Fruit fly (Drosophila melanogaster) whole organism, embryonic: ENCODE data around the gene sdk.

Experiments
- Aef1 ChIP-seq: fragments of 200-800 bp; sonication (Bioruptor generic); IDR thresholded peaks from 3 replicates; pipeline ENCODE4 v1.3.6; 2022; ENCODE audit warnings: missing biosample characterization, missing genetic modification characterization
- B-H1 ChIP-seq: fragments of 200-800 bp; sonication (Bioruptor generic); IDR thresholded peaks from 3 replicates; pipeline ENCODE4 v1.3.6; 2022; ENCODE audit warnings: missing biosample characterization, missing genetic modification characterization
- Bdp1 ChIP-seq: fragments of 200-800 bp; sonication (Bioruptor generic); optimal IDR thresholded peaks from 3 replicates; lab custom pipeline; 2016; ENCODE audit warnings: missing biosample characterization, missing genetic modification characterization
- CG1024 ChIP-seq: fragments of 200-800 bp; sonication (Bioruptor generic); IDR thresholded peaks from 2 replicates; pipeline ENCODE4 v1.3.6; 2022; ENCODE audit warnings: missing biosample characterization, missing genetic modification characterization
- CG10274 ChIP-seq: fragments of 200-800 bp; sonication (Bioruptor generic); optimal IDR thresholded peaks from 3 replicates; lab custom pipeline; 2017; ENCODE audit warnings: missing biosample characterization, mild to moderate bottlenecking, missing genetic modification characterization
- CG11696 ChIP-seq: fragments of 200-800 bp; sonication (Bioruptor generic); IDR thresholded peaks from 2 replicates; pipeline ENCODE4 v1.3.6; 2022; ENCODE audit warnings: missing biosample characterization, missing genetic modification characterization
- CG12155 ChIP-seq: fragments of 200-800 bp; sonication (Bioruptor generic); optimal IDR thresholded peaks from 3 replicates; lab custom pipeline; 2016; ENCODE audit warnings: missing biosample characterization, missing genetic modification characterization
- CG13894 ChIP-seq: fragments of 200-800 bp; sonication (Bioruptor generic); optimal IDR thresholded peaks from 3 replicates; lab custom pipeline; 2018; ENCODE audit warnings: missing biosample characterization, mild to moderate bottlenecking, missing genetic modification characterization, moderate library complexity
- CG14710 ChIP-seq: fragments of 200-800 bp; sonication (Bioruptor generic); optimal IDR thresholded peaks from 3 replicates; lab custom pipeline; 2019; ENCODE audit warnings: missing biosample characterization, mild to moderate bottlenecking, missing genetic modification characterization, moderate library complexity
- CG1603 ChIP-seq: fragments of 200-800 bp; sonication (Bioruptor generic); optimal IDR thresholded peaks from 2 replicates; lab custom pipeline; 2019; ENCODE audit warnings: missing biosample characterization, mild to moderate bottlenecking, missing genetic modification characterization, moderate library complexity
- CG17912 ChIP-seq: fragments of 200-800 bp; sonication (Bioruptor generic); optimal IDR thresholded peaks from 2 replicates; lab custom pipeline; 2018; ENCODE audit warnings: missing biosample characterization, mild to moderate bottlenecking, missing genetic modification characterization
- CG18011 ChIP-seq: fragments of 200-800 bp; sonication (Bioruptor generic); optimal IDR thresholded peaks from 2 replicates; lab custom pipeline; 2017; ENCODE audit warnings: missing biosample characterization, missing genetic modification characterization, mild to moderate bottlenecking, moderate library complexity, missing genotype
- CG1832 ChIP-seq: fragments of 200-800 bp; sonication (Bioruptor generic); optimal IDR thresholded peaks from 2 replicates; lab custom pipeline; 2017; ENCODE audit warnings: missing biosample characterization, mild to moderate bottlenecking, missing genetic modification characterization, inconsistent platforms
- CG30020 ChIP-seq: fragments of 200-800 bp; optimal IDR thresholded peaks from 2 replicates; lab custom pipeline; 2019; ENCODE audit warnings: missing biosample characterization, mild to moderate bottlenecking, missing genetic modification characterization, moderate library complexity
- CG32772 ChIP-seq: fragments of 200-800 bp; sonication (Bioruptor generic); IDR thresholded peaks from 2 replicates; pipeline ENCODE4 v1.3.6; 2022; ENCODE audit warnings: missing biosample characterization, missing genetic modification characterization
- CG4404 ChIP-seq: fragments of 200-800 bp; sonication (Bioruptor generic); IDR thresholded peaks from 2 replicates; pipeline ENCODE4 v1.3.6; 2022; ENCODE audit warnings: missing biosample characterization, missing genetic modification characterization
- CG8290 ChIP-seq, 3 experiments: fragments of 200-800 bp; sonication (Bioruptor generic); optimal IDR thresholded peaks; 2 replicates each; lab custom pipeline; 2016 to 2019; ENCODE audit warnings: missing biosample characterization in 3 of 3, missing genetic modification characterization in 3 of 3, mild to moderate bottlenecking in 2 of 3, moderate library complexity in 1 of 3
- CG8478 ChIP-seq: fragments of >200 bp; optimal IDR thresholded peaks from 2 replicates; lab custom pipeline; 2018
- CG9215 ChIP-seq: fragments of 200-800 bp; sonication (Bioruptor generic); IDR thresholded peaks from 2 replicates; pipeline ENCODE4 v1.3.6; 2022; ENCODE audit warnings: missing biosample characterization, missing genetic modification characterization
- CrebB ChIP-seq: fragments of 200-800 bp; sonication (Bioruptor generic); optimal IDR thresholded peaks from 3 replicates; lab custom pipeline; 2018; ENCODE audit warnings: missing biosample characterization, mild to moderate bottlenecking, missing genetic modification characterization
- D19B ChIP-seq: fragments of 200-800 bp; sonication (Bioruptor generic); optimal IDR thresholded peaks from 2 replicates; lab custom pipeline; 2017; ENCODE audit warnings: missing biosample characterization, mild to moderate bottlenecking, missing genetic modification characterization
- Dp ChIP-seq: fragments of 200-800 bp; sonication (Bioruptor generic); optimal IDR thresholded peaks from 2 replicates; lab custom pipeline; 2018; ENCODE audit warnings: missing biosample characterization, mild to moderate bottlenecking, missing genetic modification characterization, moderate library complexity
- E2f1 ChIP-seq: fragments of 200-800 bp; sonication (Bioruptor generic); IDR thresholded peaks from 2 replicates; pipeline ENCODE4 v1.3.6; 2022; ENCODE audit warnings: missing biosample characterization, missing genetic modification characterization
- Fer1 ChIP-seq: fragments of 200-800 bp; sonication (Bioruptor generic); optimal IDR thresholded peaks from 2 replicates; lab custom pipeline; 2017; ENCODE audit warnings: missing biosample characterization, mild to moderate bottlenecking, missing genetic modification characterization
- HLH3B ChIP-seq: fragments of 200-800 bp; sonication (Bioruptor generic); IDR thresholded peaks from 2 replicates; pipeline ENCODE4 v1.3.6; 2022; ENCODE audit warnings: missing biosample characterization, missing genetic modification characterization
- Med ChIP-seq: fragments of 200-800 bp; sonication (Bioruptor generic); peaks from one replicate; lab custom pipeline; 2016; ENCODE audit warnings: missing biosample characterization, missing genetic modification characterization, mild to moderate bottlenecking, inconsistent platforms, moderate library complexity
- Mes4 ChIP-seq: fragments of 200-800 bp; sonication (Bioruptor generic); optimal IDR thresholded peaks from 2 replicates; lab custom pipeline; 2016; ENCODE audit warnings: missing biosample characterization, missing genetic modification characterization
- Nf-YB ChIP-seq: fragments of 200-800 bp; sonication (Bioruptor generic); optimal IDR thresholded peaks from 3 replicates; lab custom pipeline; 2019; ENCODE audit warnings: missing biosample characterization, mild to moderate bottlenecking, missing genetic modification characterization, moderate library complexity
- Nf-YC ChIP-seq: fragments of 200-800 bp; optimal IDR thresholded peaks from 3 replicates; lab custom pipeline; 2019; ENCODE audit warnings: missing biosample characterization, mild to moderate bottlenecking, missing genetic modification characterization, moderate library complexity
- NfI ChIP-seq: fragments of 200-800 bp; sonication (Bioruptor generic); optimal IDR thresholded peaks from 3 replicates; lab custom pipeline; 2018; ENCODE audit warnings: missing biosample characterization, mild to moderate bottlenecking, missing genetic modification characterization, moderate library complexity
- Sin3A ChIP-seq: fragments of >200 bp; optimal IDR thresholded peaks from 2 replicates; lab custom pipeline; 2018
- ara ChIP-seq: fragments of 200-800 bp; sonication (Bioruptor generic); IDR thresholded peaks from 2 replicates; pipeline ENCODE4 v1.3.6; 2022; ENCODE audit warnings: missing biosample characterization, missing genetic modification characterization
- bab2 ChIP-seq: fragments of 200-800 bp; sonication (Bioruptor generic); optimal IDR thresholded peaks from 2 replicates; lab custom pipeline; 2016; ENCODE audit warnings: missing biosample characterization, missing genetic modification characterization
- bigmax ChIP-seq: fragments of 200-800 bp; sonication (Bioruptor generic); optimal IDR thresholded peaks from 2 replicates; lab custom pipeline; 2018; ENCODE audit warnings: missing biosample characterization, mild to moderate bottlenecking, missing genetic modification characterization
- cg ChIP-seq: fragments of 200-800 bp; sonication (Bioruptor generic); optimal IDR thresholded peaks from 3 replicates; lab custom pipeline; 2019; ENCODE audit warnings: missing biosample characterization, mild to moderate bottlenecking, missing genetic modification characterization, moderate library complexity
- crc ChIP-seq: fragments of 200-800 bp; sonication (Bioruptor generic); optimal IDR thresholded peaks from 2 replicates; lab custom pipeline; 2016; ENCODE audit warnings: missing biosample characterization, missing genetic modification characterization
- crol ChIP-seq: fragments of 200-800 bp; sonication (Bioruptor generic); IDR thresholded peaks from 2 replicates; pipeline ENCODE4 v1.3.6; 2022; ENCODE audit warnings: missing biosample characterization, missing genetic modification characterization
- crp ChIP-seq, 2 experiments: fragments of 200-800 bp; sonication (Bioruptor generic); optimal IDR thresholded peaks; 2 replicates in 1 of 2; 3 replicates in 1 of 2; lab custom pipeline; 2017; ENCODE audit warnings: missing biosample characterization in 2 of 2, missing genetic modification characterization in 2 of 2, mild to moderate bottlenecking in 1 of 2, moderate library complexity in 1 of 2
- dan ChIP-seq: fragments of 200-800 bp; sonication (Bioruptor generic); IDR thresholded peaks from 2 replicates; pipeline ENCODE4 v1.3.6; 2022; ENCODE audit warnings: missing biosample characterization, missing genetic modification characterization
- dysf ChIP-seq: fragments of 200-800 bp; sonication (Bioruptor generic); IDR thresholded peaks from 3 replicates; pipeline ENCODE4 v1.3.6; 2022; ENCODE audit warnings: missing biosample characterization, missing genetic modification characterization
- jumu ChIP-seq: fragments of 200-800 bp; sonication (Bioruptor generic); optimal IDR thresholded peaks from 3 replicates; lab custom pipeline; 2016; ENCODE audit warnings: missing biosample characterization, missing genetic modification characterization
- knrl ChIP-seq: fragments of 200-800 bp; sonication (Bioruptor generic); IDR thresholded peaks from 3 replicates; pipeline ENCODE4 v1.3.6; 2022; ENCODE audit warnings: missing biosample characterization, missing genetic modification characterization; ENCODE audit not compliant: partially characterized antibody
- nerfin-1 ChIP-seq: fragments of 200-800 bp; sonication (Bioruptor generic); optimal IDR thresholded peaks from 3 replicates; lab custom pipeline; 2019; ENCODE audit warnings: missing biosample characterization, mild to moderate bottlenecking, missing genetic modification characterization, moderate library complexity
- nmo ChIP-seq: fragments of 200-800 bp; sonication (Bioruptor generic); optimal IDR thresholded peaks from 2 replicates; lab custom pipeline; 2018; ENCODE audit warnings: missing biosample characterization, mild to moderate bottlenecking, missing genetic modification characterization, moderate library complexity
- onecut ChIP-seq: fragments of 200-800 bp; sonication (Bioruptor generic); IDR thresholded peaks from 2 replicates; pipeline ENCODE4 v1.3.6; 2022; ENCODE audit warnings: missing biosample characterization, missing genetic modification characterization
- pb ChIP-seq: fragments of 200-800 bp; sonication (Bioruptor generic); optimal IDR thresholded peaks from 3 replicates; lab custom pipeline; 2016; ENCODE audit warnings: missing biosample characterization, missing genetic modification characterization
- psq ChIP-seq: fragments of 200-800 bp; sonication (Bioruptor generic); optimal IDR thresholded peaks from 2 replicates; lab custom pipeline; 2017; ENCODE audit warnings: missing biosample characterization, missing genetic modification characterization
- pzg ChIP-seq: fragments of 200-800 bp; sonication (Bioruptor generic); optimal IDR thresholded peaks from 3 replicates; lab custom pipeline; 2018; ENCODE audit warnings: missing biosample characterization, mild to moderate bottlenecking, missing genetic modification characterization, moderate library complexity
- run ChIP-seq: fragments of 200-800 bp; sonication (Bioruptor generic); optimal IDR thresholded peaks from 3 replicates; lab custom pipeline; 2018; ENCODE audit warnings: missing biosample characterization, mild to moderate bottlenecking, missing genetic modification characterization
- sna ChIP-seq: fragments of 200-800 bp; sonication (Bioruptor generic); IDR thresholded peaks from 2 replicates; pipeline ENCODE4 v1.3.6; 2022; ENCODE audit warnings: missing biosample characterization, missing genetic modification characterization; ENCODE audit not compliant: partially characterized antibody
- stwl ChIP-seq: fragments of 200-800 bp; sonication (Bioruptor generic); optimal IDR thresholded peaks from 3 replicates; lab custom pipeline; 2018; ENCODE audit warnings: missing biosample characterization, mild to moderate bottlenecking, missing genetic modification characterization, moderate library complexity
- wdn ChIP-seq: fragments of 200-800 bp; sonication (Bioruptor generic); IDR thresholded peaks from 2 replicates; pipeline ENCODE4 v1.3.6; 2022; ENCODE audit warnings: missing biosample characterization, missing genetic modification characterization

The sdk gene

dm6 chrX:654221-654620, 32.4 kb upstream of the sdk start:
- no peak for TF ChIP-seq CG11696
- TF ChIP-seq CG8290 (GFP tag; optimal IDR thresholded peaks at IDR 0.05; lab: Kevin White, UChicago) = no peak
- TF ChIP-seq CG8290 (tag; optimal IDR thresholded peaks at IDR 0.05; lab: Kevin White, UChicago) = peak in 1 of 2 experiments; percentile 2
- TF ChIP-seq nerfin-1 (tag; lab: Kevin White, UChicago) = peak; percentile 62
- TF ChIP-seq Med (GFP tag; lab: Kevin White, UChicago) = peak; percentile 64
- no peak for TF ChIP-seq B-H1 (GFP tag; lab: Robert Waterston, UW)
- TF ChIP-seq Dp = peak; percentile 25
- no peak for TF ChIP-seq E2f1
- TF ChIP-seq bab2 = no peak
- TF ChIP-seq CG30020 (tag; lab: Kevin White, UChicago) = no peak
- peak; percentile 17 for TF ChIP-seq Fer1 (GFP tag; lab: Kevin White, UChicago)
- TF ChIP-seq pb (GFP tag; lab: Kevin White, UChicago) = no peak
- no peak for TF ChIP-seq sna (GFP tag; lab: Robert Waterston, UW)
- TF ChIP-seq CG9215 (GFP tag; lab: Robert Waterston, UW) = peak; percentile 52
- no peak for TF ChIP-seq NfI (GFP tag; lab: Kevin White, UChicago)
- no peak for TF ChIP-seq CG1024
- TF ChIP-seq wdn (GFP tag; lab: Robert Waterston, UW) = no peak
- TF ChIP-seq nmo (GFP tag; lab: Kevin White, UChicago) = peak; percentile 2
- no peak for TF ChIP-seq dysf (GFP tag; lab: Robert Waterston, UW)
- peak; percentile 58 for TF ChIP-seq onecut
- peak; percentile 31 for TF ChIP-seq pzg (GFP tag; lab: Kevin White, UChicago)
- no peak for TF ChIP-seq run (tag; lab: Kevin White, UChicago)
- no peak for TF ChIP-seq CG10274
- peak; percentile 5 for TF ChIP-seq stwl (tag; lab: Kevin White, UChicago)
- peak; percentile 14 for TF ChIP-seq CG1603 (tag; lab: Kevin White, UChicago)
- no peak for TF ChIP-seq ara (GFP tag; lab: Robert Waterston, UW)
- no peak for TF ChIP-seq HLH3B (GFP tag; lab: Robert Waterston, UW)
- peak; percentile 82 for TF ChIP-seq CG8478 (lab: Kevin White, UChicago)
- TF ChIP-seq Nf-YC (tag; lab: Kevin White, UChicago) = peak; percentile 69
- peak; percentile 12 for TF ChIP-seq Nf-YB (GFP tag; lab: Kevin White, UChicago)
- peak; percentile 78 for TF ChIP-seq CG1832 (GFP tag; lab: Kevin White, UChicago)
- TF ChIP-seq crp (GFP tag; optimal IDR thresholded peaks at IDR 0.05; lab: Kevin White, UChicago) = peak in 1 of 2 experiments; percentile 75
- no peak for TF ChIP-seq Sin3A
- peak; percentile 14 for TF ChIP-seq cg (GFP tag; lab: Kevin White, UChicago)

dm6 chrX:654949-655348, 31.7 kb upstream of the sdk start:
- TF ChIP-seq psq (GFP tag; lab: Kevin White, UChicago) = peak; percentile 59
- peak; percentile 94 for TF ChIP-seq crc
- TF ChIP-seq CG4404 (GFP tag; lab: Robert Waterston, UW) = peak; percentile 89
- TF ChIP-seq knrl (GFP tag; lab: Robert Waterston, UW) = peak; percentile 21; the same call in 1 of the 3 replicates
- TF ChIP-seq jumu (GFP tag; lab: Kevin White, UChicago) = peak; percentile 93
- TF ChIP-seq dan = peak; percentile 46
- peak; percentile 92 for TF ChIP-seq CG12155 (GFP tag; lab: Kevin White, UChicago)
- TF ChIP-seq CG13894 (tag; lab: Kevin White, UChicago) = peak; percentile 93
- peak; percentile 88 for TF ChIP-seq Bdp1 (GFP tag; lab: Kevin White, UChicago)
- peak; percentile 93 for TF ChIP-seq Mes4 (GFP tag; lab: Kevin White, UChicago)
- TF ChIP-seq CrebB (tag; lab: Kevin White, UChicago) = peak; percentile 94
- peak; percentile 96 for TF ChIP-seq CG32772 (GFP tag; lab: Robert Waterston, UW)
- peak; percentile 81 for TF ChIP-seq CG18011 (GFP tag; lab: Kevin White, UChicago)
- peak; percentile 95 for TF ChIP-seq B-H1 (GFP tag; lab: Robert Waterston, UW)
- TF ChIP-seq bigmax = peak; percentile 57
- peak; percentile 84 for TF ChIP-seq D19B (GFP tag; lab: Kevin White, UChicago)
- TF ChIP-seq crol = no peak
- peak; percentile 93 for TF ChIP-seq CG14710 (tag; lab: Kevin White, UChicago)
- peak; percentile 91 for TF ChIP-seq CG17912
- TF ChIP-seq Aef1 (GFP tag; lab: Robert Waterston, UW) = peak; percentile 95
